1 fruit fly cellular context compared by ENCODE assay signal in genomic region chr3L:5569724-5570123, dm6.
TF ChIP-seq lines count a peak whose summit lies in the region.

No protein-coding gene starts in this region.

TF ChIP-seq in whole organism, embryonic, 481 proteins besides CTCF, POLR2A, EP300 and RAD21 (continued from another document):
- no peak for TF ChIP-seq NC2β (GFP tag; optimal IDR thresholded peaks at IDR 0.05; lab: Kevin White, UChicago)
- TF ChIP-seq gro (GFP tag; optimal IDR thresholded peaks at IDR 0.05; lab: Kevin White, UChicago) = peak; percentile 20
- no peak for TF ChIP-seq CG12236 (GFP tag; optimal IDR thresholded peaks at IDR 0.05; lab: Kevin White, UChicago)
- TF ChIP-seq CG17802 (tag; optimal IDR thresholded peaks at IDR 0.05; lab: Kevin White, UChicago) = no peak
- TF ChIP-seq CG11723 (GFP tag; optimal IDR thresholded peaks at IDR 0.05; lab: Kevin White, UChicago) = no peak
- TF ChIP-seq CG42726 (GFP tag; IDR thresholded peaks at IDR 0.05; lab: Robert Waterston, UW; ENCODE audit: partially characterized antibody) = no peak
- TF ChIP-seq CG13894 (tag; optimal IDR thresholded peaks at IDR 0.05; lab: Kevin White, UChicago) = peak; percentile 38
- TF ChIP-seq cas (GFP tag; IDR thresholded peaks at IDR 0.05; lab: Robert Waterston, UW) = no peak
- no peak for TF ChIP-seq grau (tag; optimal IDR thresholded peaks at IDR 0.05; lab: Kevin White, UChicago)
- TF ChIP-seq sim (GFP tag; IDR thresholded peaks at IDR 0.05; lab: Robert Waterston, UW) = no peak
- no peak for TF ChIP-seq Antp (GFP tag; optimal IDR thresholded peaks at IDR 0.05; lab: Kevin White, UChicago)
- TF ChIP-seq wor (GFP tag; IDR thresholded peaks at IDR 0.05; lab: Robert Waterston, UW) = no peak
- no peak for TF ChIP-seq CG17568 (GFP tag; optimal IDR thresholded peaks at IDR 0.05; lab: Kevin White, UChicago)
- TF ChIP-seq CG11085 (GFP tag; IDR thresholded peaks at IDR 0.05; lab: Robert Waterston, UW) = no peak
- TF ChIP-seq org-1 (GFP tag; optimal IDR thresholded peaks at IDR 0.05; lab: Kevin White, UChicago) = no peak
- TF ChIP-seq mam (GFP tag; optimal IDR thresholded peaks at IDR 0.05; lab: Kevin White, UChicago) = no peak
- no peak for TF ChIP-seq Hsf (GFP tag; optimal IDR thresholded peaks at IDR 0.05; lab: Kevin White, UChicago)
- 0 out of 2 replicates have a peak, but pooled peaks have one; percentile 8 for TF ChIP-seq slbo (GFP tag; IDR thresholded peaks at IDR 0.05; lab: Robert Waterston, UW)
- peak; percentile 45 for TF ChIP-seq CG10543 (GFP tag; optimal IDR thresholded peaks at IDR 0.05; lab: Kevin White, UChicago)
- no peak for TF ChIP-seq CG8388 (GFP tag; optimal IDR thresholded peaks at IDR 0.05; lab: Kevin White, UChicago)
- peak in 1 of 2 experiments; percentile 71 for TF ChIP-seq Pdp1 (GFP tag; optimal IDR thresholded peaks at IDR 0.05; lab: Kevin White, UChicago)
- TF ChIP-seq Abd-B (GFP tag; optimal IDR thresholded peaks at IDR 0.05; lab: Kevin White, UChicago) = no peak
- TF ChIP-seq Med (GFP tag; lab: Kevin White, UChicago) = peak; percentile 55
- no peak for TF ChIP-seq Sry-β (GFP tag; optimal IDR thresholded peaks at IDR 0.05; lab: Kevin White, UChicago)
- no peak for TF ChIP-seq unpg (GFP tag; optimal IDR thresholded peaks at IDR 0.05; lab: Kevin White, UChicago)
- 0 out of 3 replicates have a peak, but pooled peaks have one; percentile 10 for TF ChIP-seq CG6175 (GFP tag; IDR thresholded peaks at IDR 0.05; lab: Robert Waterston, UW)
- TF ChIP-seq CG6254 (GFP tag; optimal IDR thresholded peaks at IDR 0.05; lab: Kevin White, UChicago) = no peak
- no peak for TF ChIP-seq sug (tag; optimal IDR thresholded peaks at IDR 0.05; lab: Kevin White, UChicago)
- no peak for TF ChIP-seq pan (optimal IDR thresholded peaks at IDR 0.05; lab: Kevin White, UChicago)
- no peak for TF ChIP-seq pan (GFP tag; optimal IDR thresholded peaks at IDR 0.05 in 1 of 2, IDR thresholded peaks at IDR 0.05 in 1 of 2)
- peak; percentile 29 for TF ChIP-seq mirr (GFP tag; optimal IDR thresholded peaks at IDR 0.05; lab: Kevin White, UChicago)
- TF ChIP-seq seq (GFP tag; IDR thresholded peaks at IDR 0.05; lab: Robert Waterston, UW) = no peak
- no peak for TF ChIP-seq CG17186 (GFP tag; optimal IDR thresholded peaks at IDR 0.05; lab: Kevin White, UChicago)
- no peak for TF ChIP-seq CG10431 (GFP tag; optimal IDR thresholded peaks at IDR 0.05; lab: Kevin White, UChicago)
- no peak for TF ChIP-seq Dll (GFP tag; IDR thresholded peaks at IDR 0.05; lab: Robert Waterston, UW; ENCODE audit: partially characterized antibody)
- no peak for TF ChIP-seq CG12744 (GFP tag; optimal IDR thresholded peaks at IDR 0.05; lab: Kevin White, UChicago)
- no peak for TF ChIP-seq schlank (tag; optimal IDR thresholded peaks at IDR 0.05; lab: Kevin White, UChicago)
- TF ChIP-seq Eip74EF (GFP tag; optimal IDR thresholded peaks at IDR 0.05; lab: Kevin White, UChicago) = peak in 1 of 2 experiments; percentile 18
- no peak for TF ChIP-seq CG16863 (GFP tag; optimal IDR thresholded peaks at IDR 0.05; lab: Kevin White, UChicago)
- TF ChIP-seq CG2678 (tag; optimal IDR thresholded peaks at IDR 0.05; lab: Kevin White, UChicago) = no peak
- no peak for TF ChIP-seq gfzf (GFP tag; optimal IDR thresholded peaks at IDR 0.05; lab: Kevin White, UChicago)
- no peak for TF ChIP-seq Doc2 (GFP tag; IDR thresholded peaks at IDR 0.05; lab: Robert Waterston, UW)
- TF ChIP-seq otp (GFP tag; IDR thresholded peaks at IDR 0.05; lab: Robert Waterston, UW) = no peak
- no peak for TF ChIP-seq CG4424 (GFP tag; optimal IDR thresholded peaks at IDR 0.05; lab: Kevin White, UChicago)
- TF ChIP-seq Mad (GFP tag; optimal IDR thresholded peaks at IDR 0.05; lab: Kevin White, UChicago) = no peak
- peak; percentile 63 for TF ChIP-seq Deaf1 (tag; optimal IDR thresholded peaks at IDR 0.05; lab: Kevin White, UChicago)
- TF ChIP-seq Atf6 (GFP tag; IDR thresholded peaks at IDR 0.05; lab: Robert Waterston, UW) = no peak
- no peak for TF ChIP-seq nerfin-2 (GFP tag; IDR thresholded peaks at IDR 0.05; lab: Robert Waterston, UW; ENCODE audit: partially characterized antibody)
- peak in 1 of 2 experiments; percentile 4 for TF ChIP-seq Hr78 (GFP tag; optimal IDR thresholded peaks at IDR 0.05; lab: Kevin White, UChicago)
- TF ChIP-seq pum (GFP tag; optimal IDR thresholded peaks at IDR 0.05; lab: Kevin White, UChicago) = no peak
- TF ChIP-seq pnt (GFP tag; optimal IDR thresholded peaks at IDR 0.05; lab: Kevin White, UChicago) = no peak
